Worm (Caenorhabditis elegans) whole organism, young adult: ENCODE results near the gene twk-42.
A peak's percentile ranks its signal among the peaks of the same experiment; 100 is the strongest.

ENCODE experiments used
- B0261.1 ChIP-seq: sonication (generic microtip); optimal IDR thresholded peaks from 2 replicates; lab custom pipeline; 2016; ENCODE audit warnings: mild to moderate bottlenecking, missing genetic modification characterization, moderate library complexity, missing compliant biosample characterization
- F10E7.11 ChIP-seq: sonication (generic microtip); optimal IDR thresholded peaks from 2 replicates; lab custom pipeline; 2017; ENCODE audit warnings: mild to moderate bottlenecking, missing genetic modification characterization, moderate library complexity, missing compliant biosample characterization
- F33H1.4 ChIP-seq: fragments of 200-800 bp; sonication (Bioruptor generic); IDR thresholded peaks from 2 replicates; pipeline ENCODE4 v1.3.6; 2022; ENCODE audit warnings: missing genetic modification reagents, missing genetic modification characterization, missing compliant biosample characterization
- F39B2.1 ChIP-seq: fragments of 200-800 bp; sonication (Bioruptor generic); IDR thresholded peaks from 2 replicates; pipeline ENCODE4 v1.3.6; 2022; ENCODE audit warnings: missing genetic modification reagents, missing genetic modification characterization, missing compliant biosample characterization
- F55B11.4 ChIP-seq: sonication (generic microtip); optimal IDR thresholded peaks from 2 replicates; lab custom pipeline; 2016; ENCODE audit warnings: missing compliant biosample characterization, missing genetic modification characterization, borderline replicate concordance; ENCODE audit not compliant: insufficient read depth
- Y79H2A.3 ChIP-seq: fragments of 200-800 bp; sonication (Bioruptor generic); conservative IDR thresholded peaks from 2 replicates; pipeline ENCODE4 v1.3.6; 2022; ENCODE audit warnings: missing genetic modification reagents, missing genetic modification characterization, missing compliant biosample characterization
- ZK185.1 ChIP-seq: sonication (generic microtip); optimal IDR thresholded peaks from 2 replicates; lab custom pipeline; 2016; ENCODE audit warnings: mild to moderate bottlenecking, missing genetic modification characterization, missing compliant biosample characterization; ENCODE audit not compliant: poor library complexity, severe bottlenecking
- akir-1 ChIP-seq: fragments of 200-800 bp; sonication (Bioruptor generic); optimal IDR thresholded peaks from 2 replicates; lab custom pipeline; 2018; ENCODE audit warnings: mild to moderate bottlenecking, missing genetic modification characterization, moderate library complexity, missing compliant biosample characterization
- atf-7 ChIP-seq: sonication (generic microtip); optimal IDR thresholded peaks from 2 replicates; lab custom pipeline; 2017; ENCODE audit warnings: mild to moderate bottlenecking, missing genetic modification characterization, missing compliant biosample characterization
- attf-3 ChIP-seq: fragments of 200-800 bp; sonication (Bioruptor generic); conservative IDR thresholded peaks from 2 replicates; pipeline ENCODE4 v1.3.6; 2022; ENCODE audit warnings: missing genetic modification reagents, missing genetic modification characterization, missing compliant biosample characterization
- attf-6 ChIP-seq: fragments of 200-800 bp; sonication (Bioruptor generic); IDR thresholded peaks from 2 replicates; pipeline ENCODE4 v1.3.6; 2022; ENCODE audit warnings: missing genetic modification reagents, missing genetic modification characterization, missing compliant biosample characterization
- bed-2 ChIP-seq: fragments of 200-800 bp; sonication (Bioruptor generic); IDR thresholded peaks from 2 replicates; pipeline ENCODE4 v1.3.6; 2022; ENCODE audit warnings: missing genetic modification reagents, missing genetic modification characterization, missing compliant biosample characterization
- ccch-3 ChIP-seq: fragments of 200-800 bp; sonication (Bioruptor generic); optimal IDR thresholded peaks from 2 replicates; lab custom pipeline; 2018; ENCODE audit warnings: mild to moderate bottlenecking, missing genetic modification characterization, missing compliant biosample characterization
- ceh-79 ChIP-seq: sonication (generic microtip); optimal IDR thresholded peaks from 2 replicates; lab custom pipeline; 2017; ENCODE audit warnings: mild to moderate bottlenecking, missing genetic modification characterization, missing compliant biosample characterization
- die-1 ChIP-seq: sonication (generic microtip); optimal IDR thresholded peaks from 2 replicates; lab custom pipeline; 2016; ENCODE audit warnings: missing genotype, mild to moderate bottlenecking, missing genetic modification characterization, missing compliant biosample characterization
- dpff-1 ChIP-seq: sonication (generic microtip); optimal IDR thresholded peaks from 2 replicates; lab custom pipeline; 2017; ENCODE audit warnings: mild to moderate bottlenecking, missing genetic modification characterization, missing compliant biosample characterization
- dpl-1 ChIP-seq: fragments of 150-350 bp; optimal IDR thresholded peaks from 2 replicates; lab custom pipeline; 2014; ENCODE audit warnings: missing biosample characterization, missing genetic modification reagents, missing genetic modification characterization
- egrh-3 ChIP-seq: fragments of 200-800 bp; sonication (Bioruptor generic); IDR thresholded peaks from 2 replicates; pipeline ENCODE4 v1.3.6; 2022; ENCODE audit warnings: missing genetic modification reagents, missing genetic modification characterization, missing compliant biosample characterization
- ets-4 ChIP-seq: fragments of 200-800 bp; sonication (Bioruptor generic); optimal IDR thresholded peaks from 2 replicates; lab custom pipeline; 2018; ENCODE audit warnings: mild to moderate bottlenecking, missing genetic modification characterization, missing compliant biosample characterization
- him-1 ChIP-seq: sonication (generic microtip); optimal IDR thresholded peaks from 2 replicates; lab custom pipeline; 2016; ENCODE audit warnings: missing genotype, missing genetic modification reagents, missing genetic modification characterization, missing compliant biosample characterization
- hlh-12 ChIP-seq: sonication (generic microtip); optimal IDR thresholded peaks from 2 replicates; lab custom pipeline; 2016; ENCODE audit warnings: missing genetic modification characterization, missing compliant biosample characterization
- hmg-1.2 ChIP-seq: fragments of 200-800 bp; sonication (Bioruptor generic); IDR thresholded peaks from 2 replicates; pipeline ENCODE4 v1.3.6; 2022; ENCODE audit warnings: missing genetic modification reagents, missing genetic modification characterization, missing compliant biosample characterization
- hmg-20 ChIP-seq: fragments of 200-800 bp; sonication (Bioruptor generic); IDR thresholded peaks from 2 replicates; pipeline ENCODE4 v1.3.6; 2022; ENCODE audit warnings: missing genetic modification reagents, missing genetic modification characterization, missing compliant biosample characterization
- hsf-1 ChIP-seq: fragments of 200-800 bp; sonication (Bioruptor generic); IDR thresholded peaks from 2 replicates; pipeline ENCODE4 v1.3.6; 2022; ENCODE audit warnings: missing genetic modification reagents, missing genetic modification characterization, missing compliant biosample characterization
- lin-26 ChIP-seq: fragments of 200-800 bp; sonication (Bioruptor generic); IDR thresholded peaks from 2 replicates; pipeline ENCODE4 v1.3.6; 2022; ENCODE audit warnings: missing genetic modification reagents, missing genetic modification characterization, missing compliant biosample characterization
- lin-54 ChIP-seq: fragments of 200-800 bp; sonication (Bioruptor generic); optimal IDR thresholded peaks from 2 replicates; lab custom pipeline; 2018; ENCODE audit warnings: mild to moderate bottlenecking, missing genetic modification characterization, missing compliant biosample characterization
- lir-1 ChIP-seq: fragments of 200-800 bp; sonication (Bioruptor generic); conservative IDR thresholded peaks from 2 replicates; pipeline ENCODE4 v1.3.6; 2022; ENCODE audit warnings: missing genetic modification reagents, missing genetic modification characterization, missing compliant biosample characterization
- lsl-1 ChIP-seq: fragments of 200-800 bp; sonication (Bioruptor generic); optimal IDR thresholded peaks from 2 replicates; lab custom pipeline; 2018; ENCODE audit warnings: mild to moderate bottlenecking, missing genetic modification characterization, moderate library complexity, missing compliant biosample characterization
- madf-8 ChIP-seq: fragments of 200-800 bp; sonication (Bioruptor generic); conservative IDR thresholded peaks from 2 replicates; pipeline ENCODE4 v1.3.6; 2022; ENCODE audit warnings: missing genetic modification reagents, missing genetic modification characterization, missing compliant biosample characterization
- mes-4 ChIP-seq: sonication (generic microtip); optimal IDR thresholded peaks from 2 replicates; lab custom pipeline; 2016; ENCODE audit warnings: missing genotype, missing genetic modification characterization, missing compliant biosample characterization
- nfyb-1 ChIP-seq: fragments of 200-800 bp; sonication (Bioruptor generic); IDR thresholded peaks from 2 replicates; pipeline ENCODE4 v1.3.6; 2022; ENCODE audit warnings: missing genetic modification reagents, missing genetic modification characterization, missing compliant biosample characterization
- nhr-27 ChIP-seq: fragments of 200-800 bp; sonication (Bioruptor generic); optimal IDR thresholded peaks from 2 replicates; lab custom pipeline; 2018; ENCODE audit warnings: mild to moderate bottlenecking, missing genetic modification characterization, moderate library complexity, missing compliant biosample characterization
- nhr-80 ChIP-seq: sonication (generic microtip); optimal IDR thresholded peaks from 2 replicates; lab custom pipeline; 2016; ENCODE audit warnings: missing genetic modification characterization, missing compliant biosample characterization
- nhr-90 ChIP-seq: sonication (generic microtip); optimal IDR thresholded peaks from 2 replicates; lab custom pipeline; 2016; ENCODE audit warnings: missing genotype, mild to moderate bottlenecking, missing genetic modification characterization, missing compliant biosample characterization
- rec-8 ChIP-seq, 2 experiments: sonication (generic microtip); optimal IDR thresholded peaks; 2 replicates each; lab custom pipeline; 2016; ENCODE audit warnings: mild to moderate bottlenecking in 2 of 2, missing genetic modification characterization in 2 of 2, missing genetic modification reagents in 2 of 2, missing genotype in 2 of 2, missing biosample characterization in 1 of 2, missing compliant biosample characterization in 1 of 2, moderate library complexity in 1 of 2
- repo-1 ChIP-seq: sonication (generic microtip); optimal IDR thresholded peaks from 2 replicates; lab custom pipeline; 2017; ENCODE audit warnings: mild to moderate bottlenecking, missing genetic modification characterization, missing compliant biosample characterization
- rpc-1 ChIP-seq, 2 experiments: fragments of 150-350 bp in 1 of 2; sonication (generic microtip) in 1 of 2; optimal IDR thresholded peaks; 2 replicates each; lab custom pipeline; 2014 to 2018; ENCODE audit warnings: missing biosample characterization in 1 of 2, missing genetic modification characterization in 1 of 2, missing genetic modification reagents in 1 of 2, missing genotype in 1 of 2
- sdz-38 ChIP-seq: sonication (generic microtip); optimal IDR thresholded peaks from 2 replicates; lab custom pipeline; 2016; ENCODE audit warnings: missing genotype, missing genetic modification characterization, missing compliant biosample characterization
- tbp1 ChIP-seq: fragments of 200-800 bp; sonication (Bioruptor generic); optimal IDR thresholded peaks from 2 replicates; lab custom pipeline; 2018; ENCODE audit warnings: mild to moderate bottlenecking, missing genetic modification characterization, missing compliant biosample characterization
- tlf-1 ChIP-seq: fragments of 200-800 bp; sonication (Bioruptor generic); optimal IDR thresholded peaks from 2 replicates; lab custom pipeline; 2018; ENCODE audit warnings: mild to moderate bottlenecking, missing genetic modification characterization, missing compliant biosample characterization
- unc-62 ChIP-seq: fragments of 150-350 bp; optimal IDR thresholded peaks from 2 replicates; lab custom pipeline; 2014; ENCODE audit warnings: missing biosample characterization, missing genetic modification reagents, missing genetic modification characterization
- zfh-2 ChIP-seq: fragments of 200-800 bp; sonication (Bioruptor generic); conservative IDR thresholded peaks from 2 replicates; pipeline ENCODE4 v1.3.6; 2022; ENCODE audit warnings: missing genetic modification reagents, missing genetic modification characterization, missing compliant biosample characterization
- zim-3 ChIP-seq: sonication (generic microtip); optimal IDR thresholded peaks from 2 replicates; lab custom pipeline; 2017; ENCODE audit warnings: mild to moderate bottlenecking, missing genetic modification characterization, moderate library complexity, missing compliant biosample characterization
- ztf-18 ChIP-seq: sonication (generic microtip); optimal IDR thresholded peaks from 2 replicates; lab custom pipeline; 2016; ENCODE audit warnings: missing genotype, mild to moderate bottlenecking, missing genetic modification characterization, missing compliant biosample characterization
- ztf-22 ChIP-seq: fragments of 200-800 bp; sonication (Bioruptor generic); optimal IDR thresholded peaks from 2 replicates; lab custom pipeline; 2018; ENCODE audit warnings: mild to moderate bottlenecking, missing genetic modification characterization, moderate library complexity, missing compliant biosample characterization
- ztf-25 ChIP-seq: fragments of 200-800 bp; sonication (Bioruptor generic); IDR thresholded peaks from 2 replicates; pipeline ENCODE4 v1.3.6; 2022; ENCODE audit warnings: missing genetic modification reagents, missing genetic modification characterization, missing compliant biosample characterization
- ztf-3 ChIP-seq: fragments of 200-800 bp; sonication (Bioruptor generic); optimal IDR thresholded peaks from 2 replicates; lab custom pipeline; 2018; ENCODE audit warnings: mild to moderate bottlenecking, missing genetic modification characterization, missing compliant biosample characterization

The twk-42 gene

ce11 chrV:17722553-17722952, 9.9 kb downstream of the twk-42 start:
- no peak for TF ChIP-seq lin-54 (GFP tag; lab: Kevin White, UChicago)
- TF ChIP-seq repo-1 (tag; lab: Kevin White, UChicago): no peak
- peak; percentile 13 for TF ChIP-seq rpc-1 (optimal IDR thresholded peaks at IDR 0.05; lab: Kevin White, UChicago)
- TF ChIP-seq rpc-1 (tag; optimal IDR thresholded peaks at IDR 0.05; lab: Kevin White, UChicago): peak; percentile 67
- peak; percentile 57; the same call in 1 of the 2 replicates for TF ChIP-seq lin-26 (GFP tag; lab: Robert Waterston, UW)
- no peak for TF ChIP-seq hmg-20 (GFP tag; lab: Robert Waterston, UW)
- TF ChIP-seq hsf-1 (GFP tag; lab: Robert Waterston, UW): no peak
- TF ChIP-seq attf-6 (GFP tag; lab: Robert Waterston, UW): 0 out of 2 replicates have a peak, but pooled peaks have one; percentile 38
- TF ChIP-seq B0261.1 (tag; lab: Kevin White, UChicago): peak; percentile 46
- no peak for TF ChIP-seq dpl-1 (GFP tag; lab: Kevin White, UChicago)
- TF ChIP-seq F55B11.4 (tag; lab: Kevin White, UChicago): no peak
- TF ChIP-seq rec-8 (tag; optimal IDR thresholded peaks at IDR 0.05; lab: Kevin White, UChicago): no peak
- TF ChIP-seq tbp1 (GFP tag; lab: Kevin White, UChicago): peak; percentile 72
- TF ChIP-seq ceh-79 (tag; lab: Kevin White, UChicago): no peak
- TF ChIP-seq hmg-1.2: no peak
- no peak for TF ChIP-seq die-1 (tag; lab: Kevin White, UChicago)

- TF ChIP-seq akir-1 (GFP tag; lab: Kevin White, UChicago) (no peak), dpl-1 (GFP tag; lab: Kevin White, UChicago) (no peak), B0261.1 (tag; lab: Kevin White, UChicago) (no peak), ccch-3 (GFP tag; lab: Kevin White, UChicago) (no peak), ztf-3 (GFP tag; lab: Kevin White, UChicago) (no peak), tlf-1 (GFP tag; lab: Kevin White, UChicago) (no peak), egrh-3 (GFP tag; lab: Robert Waterston, UW) (no peak), nhr-90 (tag; lab: Kevin White, UChicago) (peak; percentile 6), Y79H2A.3 (no peak), hlh-12 (tag; lab: Kevin White, UChicago) (no peak), zim-3 (tag; lab: Kevin White, UChicago) (no peak), F10E7.11 (no peak), nhr-27 (tag; lab: Kevin White, UChicago) (no peak), ZK185.1 (tag; lab: Kevin White, UChicago) (no peak), nhr-80 (tag; lab: Kevin White, UChicago) (peak; percentile 99), nfyb-1 (0 out of 2 replicates have a peak, but pooled peaks have one; percentile 53), hmg-20 (GFP tag; lab: Robert Waterston, UW) (no peak), bed-2 (GFP tag; lab: Robert Waterston, UW) (no peak), F33H1.4 (GFP tag; lab: Robert Waterston, UW) (no peak), sdz-38 (tag; lab: Kevin White, UChicago) (no peak), F39B2.1 (GFP tag; lab: Robert Waterston, UW) (no peak), unc-62 (GFP tag; lab: Kevin White, UChicago) (peak; percentile 67), lir-1 (GFP tag; lab: Robert Waterston, UW) (no peak), ztf-22 (GFP tag; lab: Kevin White, UChicago) (peak; percentile 83), ztf-18 (tag; lab: Kevin White, UChicago) (no peak), ets-4 (GFP tag; lab: Kevin White, UChicago) (peak; percentile 49), hmg-1.2 (no peak), hsf-1 (GFP tag; lab: Robert Waterston, UW) (no peak), lsl-1 (no peak), ztf-25 (GFP tag; lab: Robert Waterston, UW) (no peak), lin-54 (GFP tag; lab: Kevin White, UChicago) (no peak), zfh-2 (GFP tag; lab: Robert Waterston, UW) (no peak), mes-4 (tag; lab: Kevin White, UChicago) (no peak), him-1 (tag; lab: Kevin White, UChicago) (no peak), madf-8 (GFP tag; lab: Robert Waterston, UW) (no peak), attf-3 (GFP tag; lab: Robert Waterston, UW) (no peak), atf-7 (tag; lab: Kevin White, UChicago) (peak; percentile 83), dpff-1 (tag; lab: Kevin White, UChicago) (no peak)
These were observed 10.7 kb downstream of the twk-42 start for ce11 chrV:17721709-17722108.
